Fruit fly (Drosophila melanogaster) whole organism, embryonic: ENCODE measurements around the gene betaTub65B.

Source experiments
- Ada2b ChIP-seq: fragments of 200-800 bp; sonication (Bioruptor generic); IDR thresholded peaks from 2 replicates; pipeline ENCODE4 v1.3.6; 2022; ENCODE audit warnings: missing biosample characterization, missing genetic modification characterization
- CG10267 ChIP-seq: fragments of 200-800 bp; sonication (Bioruptor generic); optimal IDR thresholded peaks from 2 replicates; lab custom pipeline; 2018; ENCODE audit warnings: missing biosample characterization, mild to moderate bottlenecking, missing genetic modification characterization, moderate library complexity
- CG10462 ChIP-seq: fragments of 200-800 bp; sonication (Bioruptor generic); optimal IDR thresholded peaks from 2 replicates; lab custom pipeline; 2016; ENCODE audit warnings: missing biosample characterization, missing genetic modification characterization
- CG10959 ChIP-seq: fragments of 200-800 bp; sonication (Bioruptor generic); IDR thresholded peaks from 2 replicates; pipeline ENCODE4 v1.3.6; 2022; ENCODE audit warnings: missing biosample characterization, missing genetic modification characterization
- CG11247 ChIP-seq: fragments of 200-800 bp; sonication (Bioruptor generic); IDR thresholded peaks from 2 replicates; pipeline ENCODE4 v1.3.6; 2022; ENCODE audit warnings: missing biosample characterization, missing genetic modification characterization
- CG11696 ChIP-seq: fragments of 200-800 bp; sonication (Bioruptor generic); IDR thresholded peaks from 2 replicates; pipeline ENCODE4 v1.3.6; 2022; ENCODE audit warnings: missing biosample characterization, missing genetic modification characterization
- CG12071 ChIP-seq: fragments of 200-800 bp; sonication (Bioruptor generic); optimal IDR thresholded peaks from 3 replicates; lab custom pipeline; 2018; ENCODE audit warnings: missing biosample characterization, mild to moderate bottlenecking, missing genetic modification characterization
- CG12391 ChIP-seq: fragments of 200-800 bp; sonication (Bioruptor generic); optimal IDR thresholded peaks from 3 replicates; lab custom pipeline; 2018; ENCODE audit warnings: missing biosample characterization, mild to moderate bottlenecking, missing genetic modification characterization, moderate library complexity
- CG14050 ChIP-seq: fragments of 200-800 bp; sonication (Bioruptor generic); IDR thresholded peaks from 3 replicates; pipeline ENCODE4 v1.3.6; 2022; ENCODE audit warnings: missing biosample characterization, missing genetic modification characterization
- CG15696 ChIP-seq: fragments of 200-800 bp; sonication (Bioruptor generic); optimal IDR thresholded peaks from 2 replicates; lab custom pipeline; 2019; ENCODE audit warnings: missing biosample characterization, mild to moderate bottlenecking, missing genetic modification characterization, moderate library complexity
- CG1602 ChIP-seq: fragments of 200-800 bp; sonication (Bioruptor generic); optimal IDR thresholded peaks from 3 replicates; lab custom pipeline; 2016; ENCODE audit warnings: missing biosample characterization, missing genetic modification characterization
- CG18262 ChIP-seq: fragments of 200-800 bp; optimal IDR thresholded peaks from 3 replicates; lab custom pipeline; 2019; ENCODE audit warnings: missing biosample characterization, mild to moderate bottlenecking, missing genetic modification characterization, moderate library complexity
- CG18476 ChIP-seq: fragments of 200-800 bp; sonication (Bioruptor generic); optimal IDR thresholded peaks from 2 replicates; lab custom pipeline; 2016; ENCODE audit warnings: missing biosample characterization, mild to moderate bottlenecking, missing genetic modification characterization
- CG2202 ChIP-seq: fragments of 200-800 bp; sonication (Bioruptor generic); optimal IDR thresholded peaks from 2 replicates; lab custom pipeline; 2018; ENCODE audit warnings: missing biosample characterization, mild to moderate bottlenecking, missing genetic modification characterization
- CG31365 ChIP-seq: fragments of 200-800 bp; sonication (Bioruptor generic); optimal IDR thresholded peaks from 2 replicates; lab custom pipeline; 2018; ENCODE audit warnings: missing biosample characterization, mild to moderate bottlenecking, missing genetic modification characterization
- CG34224 ChIP-seq: fragments of 200-800 bp; sonication (Bioruptor generic); IDR thresholded peaks from 3 replicates; pipeline ENCODE4 v1.3.6; 2022; ENCODE audit warnings: missing biosample characterization, missing genetic modification characterization; ENCODE audit not compliant: partially characterized antibody
- CG4617 ChIP-seq: fragments of 200-800 bp; sonication (Bioruptor generic); optimal IDR thresholded peaks from 3 replicates; lab custom pipeline; 2016; ENCODE audit warnings: missing biosample characterization, missing genetic modification characterization, borderline replicate concordance
- CG6254 ChIP-seq: fragments of 200-800 bp; sonication (Bioruptor generic); optimal IDR thresholded peaks from 3 replicates; lab custom pipeline; 2017; ENCODE audit warnings: mild to moderate bottlenecking, missing biosample characterization, missing genetic modification reagents, missing genetic modification characterization
- D19A ChIP-seq: fragments of 200-800 bp; optimal IDR thresholded peaks from 3 replicates; lab custom pipeline; 2019; ENCODE audit warnings: missing biosample characterization, mild to moderate bottlenecking, missing genetic modification characterization, moderate library complexity
- Dip2 ChIP-seq: fragments of 200-800 bp; sonication (Bioruptor generic); IDR thresholded peaks from 2 replicates; pipeline ENCODE4 v1.3.6; 2022; ENCODE audit warnings: missing biosample characterization, missing genetic modification characterization
- Hand ChIP-seq: fragments of 200-800 bp; sonication (Bioruptor generic); optimal IDR thresholded peaks from 2 replicates; lab custom pipeline; 2017; ENCODE audit warnings: mild to moderate bottlenecking, missing biosample characterization, missing genetic modification reagents, missing genetic modification characterization
- Hmx ChIP-seq: fragments of 200-800 bp; sonication (Bioruptor generic); optimal IDR thresholded peaks from 2 replicates; lab custom pipeline; 2016; ENCODE audit warnings: missing biosample characterization, missing genetic modification characterization
- MESR4 ChIP-seq: fragments of 200-800 bp; sonication (Bioruptor generic); optimal IDR thresholded peaks from 2 replicates; lab custom pipeline; 2018; ENCODE audit warnings: missing biosample characterization, mild to moderate bottlenecking, missing genetic modification characterization, moderate library complexity
- Mes4 ChIP-seq: fragments of 200-800 bp; sonication (Bioruptor generic); optimal IDR thresholded peaks from 2 replicates; lab custom pipeline; 2016; ENCODE audit warnings: missing biosample characterization, missing genetic modification characterization
- NC2β ChIP-seq: fragments of 200-800 bp; sonication (Bioruptor generic); optimal IDR thresholded peaks from 2 replicates; lab custom pipeline; 2016; ENCODE audit warnings: missing biosample characterization, missing genetic modification characterization
- NfI ChIP-seq: fragments of 200-800 bp; sonication (Bioruptor generic); optimal IDR thresholded peaks from 3 replicates; lab custom pipeline; 2018; ENCODE audit warnings: missing biosample characterization, mild to moderate bottlenecking, missing genetic modification characterization, moderate library complexity
- Scr ChIP-seq: fragments of 200-800 bp; sonication (Bioruptor generic); IDR thresholded peaks from 2 replicates; pipeline ENCODE4 v1.3.6; 2022; ENCODE audit warnings: missing biosample characterization, missing genetic modification characterization; ENCODE audit not compliant: partially characterized antibody
- Sox100B ChIP-seq: fragments of 200-800 bp; sonication (Bioruptor generic); optimal IDR thresholded peaks from 3 replicates; lab custom pipeline; 2018; ENCODE audit warnings: missing biosample characterization, mild to moderate bottlenecking, missing genetic modification characterization
- Xrp1 ChIP-seq: fragments of 200-800 bp; sonication (Bioruptor generic); IDR thresholded peaks from 2 replicates; pipeline ENCODE4 v1.3.6; 2022; ENCODE audit warnings: missing biosample characterization, missing genetic modification characterization
- ab ChIP-seq: fragments of 200-800 bp; sonication (Bioruptor generic); optimal IDR thresholded peaks from 2 replicates; lab custom pipeline; 2016; ENCODE audit warnings: missing biosample characterization, missing genetic modification characterization
- az2 ChIP-seq: fragments of 200-800 bp; sonication (Bioruptor generic); optimal IDR thresholded peaks from 3 replicates; lab custom pipeline; 2016; ENCODE audit warnings: missing biosample characterization, missing genetic modification characterization
- bsh ChIP-seq, 2 experiments: fragments of 200-800 bp; sonication (Bioruptor generic); optimal IDR thresholded peaks; 2 replicates each; lab custom pipeline; 2017 to 2018; ENCODE audit warnings: mild to moderate bottlenecking in 2 of 2, missing biosample characterization in 2 of 2, missing genetic modification characterization in 2 of 2, moderate library complexity in 1 of 2
- cad ChIP-seq: fragments of >200 bp; optimal IDR thresholded peaks from 2 replicates; lab custom pipeline; 2017; ENCODE audit warnings: missing biosample characterization, missing genetic modification characterization
- chif ChIP-seq, 2 experiments: fragments of 200-800 bp; sonication (Bioruptor generic); optimal IDR thresholded peaks; 3 replicates each; lab custom pipeline; 2016; ENCODE audit warnings: missing biosample characterization in 2 of 2, missing genetic modification characterization in 2 of 2
- en ChIP-seq: fragments of 200-800 bp; sonication (Bioruptor generic); optimal IDR thresholded peaks from 2 replicates; lab custom pipeline; 2016; ENCODE audit warnings: missing biosample characterization, missing genetic modification characterization
- grn ChIP-seq: fragments of 200-800 bp; sonication (Bioruptor generic); optimal IDR thresholded peaks from 3 replicates; lab custom pipeline; 2017; ENCODE audit warnings: missing biosample characterization, missing genetic modification characterization
- hbn ChIP-seq: fragments of 200-800 bp; sonication (Bioruptor generic); IDR thresholded peaks from 2 replicates; pipeline ENCODE4 v1.3.6; 2022; ENCODE audit warnings: missing biosample characterization, missing genetic modification characterization; ENCODE audit not compliant: partially characterized antibody
- inv ChIP-seq: fragments of 200-800 bp; sonication (Bioruptor generic); IDR thresholded peaks from 2 replicates; pipeline ENCODE4 v1.3.6; 2022; ENCODE audit warnings: missing biosample characterization, missing genetic modification characterization; ENCODE audit not compliant: partially characterized antibody
- mld ChIP-seq: fragments of 200-800 bp; sonication (Bioruptor generic); IDR thresholded peaks from 3 replicates; pipeline ENCODE4 v1.3.6; 2022; ENCODE audit warnings: missing biosample characterization, missing genetic modification characterization; ENCODE audit not compliant: partially characterized antibody
- otp ChIP-seq: fragments of 200-800 bp; sonication (Bioruptor generic); IDR thresholded peaks from 3 replicates; pipeline ENCODE4, ENCODE4 v1.3.6; 2022; ENCODE audit warnings: missing biosample characterization, missing genetic modification characterization
- prd ChIP-seq, 3 experiments: fragments of >200 bp in 2 of 3; fragments of 200-800 bp in 1 of 3; sonication (Bioruptor generic) in 1 of 3; optimal IDR thresholded peaks in 2 of 3; IDR thresholded peaks in 1 of 3; 2 replicates in 2 of 3; 3 replicates in 1 of 3; pipeline versions ENCODE4 v1.3.6 to Lab custom; 2017 to 2022; ENCODE audit warnings: missing biosample characterization in 1 of 3, missing genetic modification characterization in 1 of 3
- schlank ChIP-seq: fragments of 200-800 bp; sonication (Bioruptor generic); optimal IDR thresholded peaks from 2 replicates; lab custom pipeline; 2018; ENCODE audit warnings: missing biosample characterization, mild to moderate bottlenecking, missing genetic modification characterization
- scrt ChIP-seq: fragments of 200-800 bp; sonication (Bioruptor generic); optimal IDR thresholded peaks from 2 replicates; lab custom pipeline; 2018; ENCODE audit warnings: missing biosample characterization, mild to moderate bottlenecking, missing genetic modification characterization, moderate library complexity
- slou ChIP-seq: fragments of 200-800 bp; sonication (Bioruptor generic); optimal IDR thresholded peaks from 3 replicates; lab custom pipeline; 2016; ENCODE audit warnings: missing biosample characterization, missing genetic modification characterization
- tap ChIP-seq: fragments of 200-800 bp; optimal IDR thresholded peaks from 3 replicates; lab custom pipeline; 2019; ENCODE audit warnings: missing biosample characterization, mild to moderate bottlenecking, missing genetic modification characterization, moderate library complexity
- tup ChIP-seq: fragments of 200-800 bp; sonication (Bioruptor generic); optimal IDR thresholded peaks from 2 replicates; lab custom pipeline; 2016; ENCODE audit warnings: missing biosample characterization, mild to moderate bottlenecking, missing genetic modification characterization, moderate library complexity
- unpg ChIP-seq: fragments of 200-800 bp; sonication (Bioruptor generic); optimal IDR thresholded peaks from 3 replicates; lab custom pipeline; 2018; ENCODE audit warnings: missing biosample characterization, mild to moderate bottlenecking, missing genetic modification characterization, moderate library complexity
- yki ChIP-seq: fragments of >200 bp; optimal IDR thresholded peaks from 3 replicates; lab custom pipeline; 2018
- zen ChIP-seq: fragments of 200-800 bp; sonication (Bioruptor generic); optimal IDR thresholded peaks from 3 replicates; lab custom pipeline; 2018; ENCODE audit warnings: missing biosample characterization, mild to moderate bottlenecking, missing genetic modification characterization, moderate library complexity
- zf30C ChIP-seq: fragments of 200-800 bp; sonication (Bioruptor generic); optimal IDR thresholded peaks from 3 replicates; lab custom pipeline; 2018; ENCODE audit warnings: missing biosample characterization, mild to moderate bottlenecking, missing genetic modification characterization

betaTub65B gene

dm6 chr3L:6498602-6499001, 31.9 kb upstream of the betaTub65B start (continued):
- no peak for TF ChIP-seq CG1602 (GFP tag; lab: Kevin White, UChicago)
- TF ChIP-seq CG2202, result no peak
- TF ChIP-seq slou (GFP tag; lab: Kevin White, UChicago), result no peak
- TF ChIP-seq MESR4, result no peak
- no peak for TF ChIP-seq scrt (GFP tag; lab: Kevin White, UChicago)
- TF ChIP-seq CG10267, result peak; percentile 20
- TF ChIP-seq Sox100B (GFP tag; lab: Kevin White, UChicago), result no peak
- no peak for TF ChIP-seq CG11696 (GFP tag; lab: Robert Waterston, UW)
- no peak for TF ChIP-seq Dip2 (GFP tag; lab: Robert Waterston, UW)
- TF ChIP-seq CG31365 (tag; lab: Kevin White, UChicago), result no peak
- no peak for TF ChIP-seq prd (optimal IDR thresholded peaks at IDR 0.05; lab: Kevin White, UChicago)
- peak; percentile 58; the same call in 1 of the 3 replicates for TF ChIP-seq prd (GFP tag; IDR thresholded peaks at IDR 0.05; lab: Robert Waterston, UW)
- no peak for TF ChIP-seq tap (tag; lab: Kevin White, UChicago)
- TF ChIP-seq cad (GFP tag; lab: Kevin White, UChicago), result peak; percentile 20
- TF ChIP-seq bsh (GFP tag; optimal IDR thresholded peaks at IDR 0.05; lab: Kevin White, UChicago), result peak in 1 of 2 experiments; percentile 15
- TF ChIP-seq unpg, result peak; percentile 20
- no peak for TF ChIP-seq schlank (tag; lab: Kevin White, UChicago)
- TF ChIP-seq Hmx, result no peak
- TF ChIP-seq Ada2b (GFP tag; lab: Robert Waterston, UW), result no peak
- no peak for TF ChIP-seq CG4617 (GFP tag; lab: Kevin White, UChicago)
- no peak for TF ChIP-seq grn (GFP tag; lab: Kevin White, UChicago)
- no peak for TF ChIP-seq D19A (tag; lab: Kevin White, UChicago)
- peak; percentile 21 for TF ChIP-seq CG18262 (tag; lab: Kevin White, UChicago)
- no peak for TF ChIP-seq CG14050
- TF ChIP-seq CG12391, result peak; percentile 7
- peak; percentile 60; the same call in 1 of the 2 replicates for TF ChIP-seq Xrp1 (GFP tag; lab: Robert Waterston, UW)
- peak; percentile 12 for TF ChIP-seq zf30C (GFP tag; lab: Kevin White, UChicago)
- no peak for TF ChIP-seq ab (GFP tag; lab: Kevin White, UChicago)
- no peak for TF ChIP-seq CG12071 (GFP tag; lab: Kevin White, UChicago)
- no peak for TF ChIP-seq Scr (GFP tag; lab: Robert Waterston, UW)
- no peak for TF ChIP-seq mld (GFP tag; lab: Robert Waterston, UW)
- peak; percentile 28 for TF ChIP-seq CG15696 (tag; lab: Kevin White, UChicago)
- no peak for TF ChIP-seq hbn
- no peak for TF ChIP-seq az2 (GFP tag; lab: Kevin White, UChicago)
- no peak for TF ChIP-seq CG34224 (GFP tag; lab: Robert Waterston, UW)
- TF ChIP-seq tup (GFP tag; lab: Kevin White, UChicago), result no peak
- TF ChIP-seq CG10462 (GFP tag; lab: Kevin White, UChicago), result no peak
- no peak for TF ChIP-seq CG6254 (GFP tag; lab: Kevin White, UChicago)
- no peak for TF ChIP-seq en (GFP tag; lab: Kevin White, UChicago)
- peak in 1 of 2 experiments; percentile 27 for TF ChIP-seq chif (GFP tag; optimal IDR thresholded peaks at IDR 0.05; lab: Kevin White, UChicago)
- TF ChIP-seq CG11247, result no peak
- no peak for TF ChIP-seq CG10959 (GFP tag; lab: Robert Waterston, UW)
- no peak for TF ChIP-seq Mes4 (GFP tag; lab: Kevin White, UChicago)
- TF ChIP-seq zen (tag; lab: Kevin White, UChicago), result peak; percentile 7
- TF ChIP-seq yki, result no peak
- TF ChIP-seq CG18476 (GFP tag; lab: Kevin White, UChicago), result no peak
- no peak for TF ChIP-seq inv (GFP tag; lab: Robert Waterston, UW)
- TF ChIP-seq NfI (GFP tag; lab: Kevin White, UChicago), result no peak
- no peak for TF ChIP-seq otp (GFP tag; lab: Robert Waterston, UW)
- TF ChIP-seq Hand (GFP tag; lab: Kevin White, UChicago), result no peak
- TF ChIP-seq NC2β (GFP tag; lab: Kevin White, UChicago), result no peak
